Worm (Caenorhabditis elegans) whole organism, L4/young adult: ENCODE results near the gene klo-1.

Experiments used
- W03F9.2 ChIP-seq: fragments of 150-350 bp; optimal IDR thresholded peaks from 2 replicates; lab custom pipeline; 2014; ENCODE audit warnings: missing biosample characterization, missing genetic modification characterization
- dao-5 ChIP-seq: sonication (generic microtip); optimal IDR thresholded peaks from 2 replicates; lab custom pipeline; 2016; ENCODE audit warnings: missing genotype, missing genetic modification characterization, moderate library complexity, missing compliant biosample characterization
- him-1 ChIP-seq: sonication (generic microtip); optimal IDR thresholded peaks from 2 replicates; lab custom pipeline; 2016; ENCODE audit warnings: missing genotype, missing genetic modification reagents, missing genetic modification characterization, missing compliant biosample characterization

DNA sequence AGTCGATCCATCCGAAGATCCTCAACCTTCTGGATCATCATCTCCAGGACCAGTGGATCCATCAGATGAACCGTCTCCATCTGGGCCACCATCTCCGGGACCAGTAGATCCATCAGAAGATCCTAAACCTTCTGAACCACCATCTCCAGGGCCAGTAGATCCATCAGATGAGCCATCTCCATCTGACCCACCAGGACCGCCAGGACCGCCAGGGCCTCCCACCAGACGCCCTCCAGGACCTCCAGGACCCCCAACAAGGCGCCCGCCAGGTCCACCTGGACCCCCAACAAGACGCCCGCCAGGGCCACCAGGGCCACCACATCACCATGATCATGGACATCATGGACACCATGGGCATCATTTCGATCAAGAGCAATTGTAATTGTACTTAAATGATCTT, 20.8 kb downstream of the klo-1 start:
- TF ChIP-seq dao-5 (tag; lab: Kevin White, UChicago) (no peak), him-1 (tag; lab: Kevin White, UChicago) (no peak), W03F9.2 (no peak)
